Fruit fly (Drosophila melanogaster): ENCODE results near the gene Wdr24.

DNA sequence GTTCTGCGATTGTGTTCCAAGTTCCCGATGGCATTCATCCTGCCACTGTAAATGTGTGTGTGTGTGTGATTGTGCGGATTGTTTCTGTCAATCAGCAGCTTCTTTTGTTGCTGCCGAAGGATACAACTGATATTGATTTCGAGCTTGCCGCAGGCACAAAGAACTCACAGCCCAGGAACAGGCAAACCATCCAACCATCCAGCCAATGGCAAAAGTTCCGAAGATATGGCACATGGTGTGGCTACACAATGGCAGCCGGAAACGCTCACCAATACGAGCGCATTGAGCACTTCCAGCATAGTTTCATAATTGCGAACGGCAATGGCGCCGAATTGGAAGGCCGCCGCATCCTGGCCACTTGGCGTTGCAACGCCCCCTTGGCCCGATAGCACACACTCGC is 43.2 kb downstream of the Wdr24 start:
- no peak for TF ChIP-seq psq (GFP tag; optimal IDR thresholded peaks at IDR 0.05)
- no peak for TF ChIP-seq ey (GFP tag; optimal IDR thresholded peaks at IDR 0.05)
- TF ChIP-seq fru (GFP tag; optimal IDR thresholded peaks at IDR 0.05) = no peak
- TF ChIP-seq foxo (GFP tag; optimal IDR thresholded peaks at IDR 0.05) = no peak
- TF ChIP-seq GATAd (GFP tag; optimal IDR thresholded peaks at IDR 0.05) = no peak
- no peak for TF ChIP-seq OdsH (GFP tag; optimal IDR thresholded peaks at IDR 0.05)

Data from whole organism, wandering third instar larva.